Fruit fly (Drosophila melanogaster) whole organism, embryonic: Measurements from ENCODE around the gene CG13720.

Source experiments
- Abd-B ChIP-seq: fragments of 200-800 bp; sonication (Bioruptor generic); optimal IDR thresholded peaks from 2 replicates; lab custom pipeline; 2018; ENCODE audit warnings: missing biosample characterization, mild to moderate bottlenecking, missing genetic modification characterization, moderate library complexity
- Adf1 ChIP-seq: fragments of 200-800 bp; sonication (Bioruptor generic); IDR thresholded peaks from 2 replicates; pipeline ENCODE4 v1.3.6; 2022; ENCODE audit warnings: missing biosample characterization, missing genetic modification characterization
- Aef1 ChIP-seq: fragments of 200-800 bp; sonication (Bioruptor generic); IDR thresholded peaks from 3 replicates; pipeline ENCODE4 v1.3.6; 2022; ENCODE audit warnings: missing biosample characterization, missing genetic modification characterization
- B-H2 ChIP-seq: fragments of 200-800 bp; sonication (Bioruptor generic); optimal IDR thresholded peaks from 2 replicates; lab custom pipeline; 2018; ENCODE audit warnings: missing biosample characterization, mild to moderate bottlenecking, missing genetic modification characterization
- CG10274 ChIP-seq: fragments of 200-800 bp; sonication (Bioruptor generic); optimal IDR thresholded peaks from 3 replicates; lab custom pipeline; 2017; ENCODE audit warnings: missing biosample characterization, mild to moderate bottlenecking, missing genetic modification characterization
- CG11398 ChIP-seq: fragments of 200-800 bp; sonication (Bioruptor generic); optimal IDR thresholded peaks from 2 replicates; lab custom pipeline; 2016; ENCODE audit warnings: missing biosample characterization, missing genetic modification characterization
- CG12104 ChIP-seq: fragments of 200-800 bp; sonication (Bioruptor generic); optimal IDR thresholded peaks from 3 replicates; lab custom pipeline; 2016; ENCODE audit warnings: missing biosample characterization, missing genetic modification characterization
- CG12155 ChIP-seq: fragments of 200-800 bp; sonication (Bioruptor generic); optimal IDR thresholded peaks from 3 replicates; lab custom pipeline; 2016; ENCODE audit warnings: missing biosample characterization, missing genetic modification characterization
- CG13123 ChIP-seq: fragments of 200-800 bp; sonication (Bioruptor generic); optimal IDR thresholded peaks from 2 replicates; lab custom pipeline; 2016; ENCODE audit warnings: missing biosample characterization, missing genetic modification characterization
- CG15696 ChIP-seq: fragments of 200-800 bp; sonication (Bioruptor generic); optimal IDR thresholded peaks from 2 replicates; lab custom pipeline; 2019; ENCODE audit warnings: missing biosample characterization, mild to moderate bottlenecking, missing genetic modification characterization, moderate library complexity
- CG17359 ChIP-seq: fragments of 200-800 bp; sonication (Bioruptor generic); optimal IDR thresholded peaks from 3 replicates; lab custom pipeline; 2018; ENCODE audit warnings: missing biosample characterization, mild to moderate bottlenecking, missing genetic modification characterization, moderate library complexity
- CG4820 ChIP-seq: fragments of 200-800 bp; sonication (Bioruptor generic); optimal IDR thresholded peaks from 3 replicates; lab custom pipeline; 2016; ENCODE audit warnings: missing biosample characterization, missing genetic modification characterization
- CG4854 ChIP-seq: fragments of 200-800 bp; sonication (Bioruptor generic); optimal IDR thresholded peaks from 2 replicates; lab custom pipeline; 2016; ENCODE audit warnings: missing biosample characterization, missing genetic modification characterization, inconsistent platforms
- CG6272 ChIP-seq: fragments of 200-800 bp; sonication (Bioruptor generic); IDR thresholded peaks from 2 replicates; pipeline ENCODE4 v1.3.6; 2022; ENCODE audit warnings: missing biosample characterization, missing genetic modification characterization
- CG6854 ChIP-seq: fragments of 200-800 bp; sonication (Bioruptor generic); optimal IDR thresholded peaks from 3 replicates; lab custom pipeline; 2017; ENCODE audit warnings: missing biosample characterization, mild to moderate bottlenecking, missing genetic modification characterization
- CG8281 ChIP-seq: fragments of 200-800 bp; sonication (Bioruptor generic); optimal IDR thresholded peaks from 2 replicates; lab custom pipeline; 2018; ENCODE audit warnings: missing biosample characterization, mild to moderate bottlenecking, missing genetic modification characterization, moderate library complexity
- CHES-1-like ChIP-seq: fragments of 200-800 bp; sonication (Bioruptor generic); optimal IDR thresholded peaks from 2 replicates; lab custom pipeline; 2016; ENCODE audit warnings: missing biosample characterization, missing genetic modification characterization
- CoRest ChIP-seq: fragments of 200-800 bp; sonication (Bioruptor generic); optimal IDR thresholded peaks from 3 replicates; lab custom pipeline; 2018; ENCODE audit warnings: missing biosample characterization, mild to moderate bottlenecking, missing genetic modification characterization, moderate library complexity
- Doc2 ChIP-seq: fragments of 200-800 bp; sonication (Bioruptor generic); IDR thresholded peaks from 2 replicates; pipeline ENCODE4 v1.3.6; 2022; ENCODE audit warnings: missing biosample characterization, missing genetic modification characterization
- Dref ChIP-seq: fragments of 200-800 bp; sonication (Bioruptor generic); IDR thresholded peaks from 2 replicates; pipeline ENCODE4 v1.3.6; 2022; ENCODE audit warnings: missing biosample characterization, missing genetic modification characterization
- H2.0 ChIP-seq: fragments of 200-800 bp; sonication (Bioruptor generic); IDR thresholded peaks from 2 replicates; pipeline ENCODE4 v1.3.6; 2022; ENCODE audit warnings: missing biosample characterization, missing genetic modification characterization
- HmgZ ChIP-seq: fragments of 200-800 bp; sonication (Bioruptor generic); optimal IDR thresholded peaks from 2 replicates; lab custom pipeline; 2018; ENCODE audit warnings: missing biosample characterization, mild to moderate bottlenecking, missing genetic modification characterization
- Hmx ChIP-seq: fragments of 200-800 bp; sonication (Bioruptor generic); optimal IDR thresholded peaks from 2 replicates; lab custom pipeline; 2016; ENCODE audit warnings: missing biosample characterization, missing genetic modification characterization
- Lim3 ChIP-seq: fragments of 200-800 bp; sonication (Bioruptor generic); IDR thresholded peaks from 2 replicates; pipeline ENCODE4 v1.3.6; 2022; ENCODE audit warnings: missing biosample characterization, missing genetic modification characterization
- Neu2 ChIP-seq: fragments of 200-800 bp; sonication (Bioruptor generic); optimal IDR thresholded peaks from 3 replicates; lab custom pipeline; 2016; ENCODE audit warnings: missing biosample characterization, missing genetic modification characterization, borderline replicate concordance
- Nf-YC ChIP-seq: fragments of 200-800 bp; optimal IDR thresholded peaks from 3 replicates; lab custom pipeline; 2019; ENCODE audit warnings: missing biosample characterization, mild to moderate bottlenecking, missing genetic modification characterization, moderate library complexity
- Opbp ChIP-seq: fragments of 200-800 bp; sonication (Bioruptor generic); IDR thresholded peaks from 3 replicates; pipeline ENCODE4 v1.3.6; 2022; ENCODE audit warnings: missing biosample characterization, missing genetic modification characterization; ENCODE audit not compliant: partially characterized antibody
- Ravus ChIP-seq: fragments of 200-800 bp; sonication (Bioruptor generic); IDR thresholded peaks from 2 replicates; pipeline ENCODE4 v1.3.6; 2022; ENCODE audit warnings: missing biosample characterization, missing genetic modification characterization
- Rx ChIP-seq: fragments of 200-800 bp; sonication (Bioruptor generic); IDR thresholded peaks from 2 replicates; pipeline ENCODE4 v1.3.6; 2022; ENCODE audit warnings: missing biosample characterization, missing genetic modification characterization
- Taf1 ChIP-seq: fragments of 200-800 bp; sonication (Bioruptor generic); IDR thresholded peaks from 2 replicates; pipeline ENCODE4 v1.3.6; 2022; ENCODE audit warnings: missing biosample characterization, missing genetic modification characterization
- Vsx1 ChIP-seq: fragments of 200-800 bp; sonication (Bioruptor generic); optimal IDR thresholded peaks from 2 replicates; lab custom pipeline; 2017; ENCODE audit warnings: missing biosample characterization, mild to moderate bottlenecking, missing genetic modification characterization, missing genetic modification reagents
- az2 ChIP-seq: fragments of 200-800 bp; sonication (Bioruptor generic); optimal IDR thresholded peaks from 3 replicates; lab custom pipeline; 2016; ENCODE audit warnings: missing biosample characterization, missing genetic modification characterization
- bcd ChIP-seq: fragments of 200-800 bp; sonication (Bioruptor generic); optimal IDR thresholded peaks from 2 replicates; lab custom pipeline; 2017; ENCODE audit warnings: missing biosample characterization, mild to moderate bottlenecking, missing genetic modification characterization
- btn ChIP-seq: fragments of 200-800 bp; sonication (Bioruptor generic); optimal IDR thresholded peaks from 2 replicates; lab custom pipeline; 2016; ENCODE audit warnings: missing biosample characterization, missing genetic modification characterization
- ci ChIP-seq: fragments of 200-800 bp; sonication (Bioruptor generic); IDR thresholded peaks from 3 replicates; pipeline ENCODE4 v1.3.6; 2022; ENCODE audit warnings: missing biosample characterization, missing genetic modification characterization
- danr ChIP-seq: fragments of 200-800 bp; sonication (Bioruptor generic); IDR thresholded peaks from 2 replicates; pipeline ENCODE4 v1.3.6; 2022; ENCODE audit warnings: missing biosample characterization, missing genetic modification characterization
- disco-r ChIP-seq: fragments of 200-800 bp; sonication (Bioruptor generic); optimal IDR thresholded peaks from 2 replicates; lab custom pipeline; 2016; ENCODE audit warnings: missing biosample characterization, missing genetic modification characterization
- dmrt11E ChIP-seq: fragments of 200-800 bp; sonication (Bioruptor generic); optimal IDR thresholded peaks from 3 replicates; lab custom pipeline; 2018; ENCODE audit warnings: missing biosample characterization, mild to moderate bottlenecking, missing genetic modification characterization, moderate library complexity
- emc ChIP-seq: fragments of 200-800 bp; sonication (Bioruptor generic); optimal IDR thresholded peaks from 2 replicates; lab custom pipeline; 2016; ENCODE audit warnings: missing biosample characterization, missing genetic modification characterization
- fd102C ChIP-seq: fragments of 200-800 bp; sonication (Bioruptor generic); optimal IDR thresholded peaks from 2 replicates; lab custom pipeline; 2018; ENCODE audit warnings: missing biosample characterization, mild to moderate bottlenecking, missing genetic modification characterization, moderate library complexity
- ham ChIP-seq: fragments of 200-800 bp; sonication (Bioruptor generic); IDR thresholded peaks from 2 replicates; pipeline ENCODE4 v1.3.6; 2022; ENCODE audit warnings: missing biosample characterization, missing genetic modification characterization
- jigr1 ChIP-seq: fragments of 200-800 bp; sonication (Bioruptor generic); IDR thresholded peaks from 3 replicates; pipeline ENCODE4 v1.3.6; 2022; ENCODE audit warnings: missing biosample characterization, missing genetic modification characterization
- nom ChIP-seq: fragments of 200-800 bp; sonication (Bioruptor generic); optimal IDR thresholded peaks from 2 replicates; lab custom pipeline; 2017; ENCODE audit warnings: missing biosample characterization, missing genetic modification characterization, mild to moderate bottlenecking, moderate library complexity, missing genetic modification reagents
- otp ChIP-seq: fragments of 200-800 bp; sonication (Bioruptor generic); IDR thresholded peaks from 3 replicates; pipeline ENCODE4, ENCODE4 v1.3.6; 2022; ENCODE audit warnings: missing biosample characterization, missing genetic modification characterization
- pita ChIP-seq: fragments of 200-800 bp; sonication (Bioruptor generic); optimal IDR thresholded peaks from 2 replicates; lab custom pipeline; 2017; ENCODE audit warnings: missing biosample characterization, mild to moderate bottlenecking, missing genetic modification characterization
- psq ChIP-seq: fragments of 200-800 bp; sonication (Bioruptor generic); optimal IDR thresholded peaks from 2 replicates; lab custom pipeline; 2017; ENCODE audit warnings: missing biosample characterization, missing genetic modification characterization
- scrt ChIP-seq: fragments of 200-800 bp; sonication (Bioruptor generic); optimal IDR thresholded peaks from 2 replicates; lab custom pipeline; 2018; ENCODE audit warnings: missing biosample characterization, mild to moderate bottlenecking, missing genetic modification characterization, moderate library complexity
- sd ChIP-seq: fragments of 200-800 bp; sonication (Bioruptor generic); optimal IDR thresholded peaks from 3 replicates; lab custom pipeline; 2018; ENCODE audit warnings: missing biosample characterization, mild to moderate bottlenecking, missing genetic modification characterization, moderate library complexity
- slou ChIP-seq: fragments of 200-800 bp; sonication (Bioruptor generic); optimal IDR thresholded peaks from 3 replicates; lab custom pipeline; 2016; ENCODE audit warnings: missing biosample characterization, missing genetic modification characterization

The CG13720 gene

DNA sequence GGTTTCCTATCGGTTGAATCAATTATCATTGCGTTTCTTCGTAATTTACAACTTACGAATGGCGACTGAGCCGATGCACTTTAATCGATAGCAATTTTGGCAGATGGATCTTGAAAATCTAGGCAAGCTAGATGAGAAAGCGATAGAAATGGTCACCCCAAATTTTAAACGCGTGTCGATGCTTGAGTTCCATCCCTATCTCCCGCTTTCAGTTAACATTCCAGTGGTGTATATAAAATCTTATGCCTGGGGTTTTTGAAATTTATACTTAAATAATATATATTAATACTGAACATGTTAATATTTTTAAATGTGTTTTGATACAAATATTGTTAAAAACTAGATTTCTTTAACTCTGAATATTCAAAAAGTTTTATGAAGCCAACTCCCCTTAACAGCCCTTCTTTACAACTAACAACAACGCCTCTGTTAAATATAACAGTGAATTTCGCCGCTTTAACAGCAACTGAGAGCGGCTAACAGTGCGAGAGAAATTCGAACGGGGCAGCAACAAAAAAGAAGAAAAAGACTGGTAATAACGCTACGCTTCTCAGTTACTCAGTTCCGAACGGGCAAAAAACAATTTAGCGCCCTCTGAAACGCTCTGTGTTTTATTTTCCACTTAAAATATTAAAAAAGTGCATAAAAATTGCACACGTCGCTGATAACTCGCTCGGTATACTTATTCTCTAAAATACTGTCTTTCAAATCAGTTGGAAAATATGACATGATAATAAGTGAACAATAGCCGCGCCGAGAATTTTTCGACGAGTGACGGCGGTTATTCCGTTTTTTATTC lies 41.5 kb upstream of the CG13720 start, which contains the start of gene CG11357 (continued):
- TF ChIP-seq Lim3 (GFP tag; lab: Robert Waterston, UW): peak; percentile 91
- peak; percentile 97 for TF ChIP-seq otp
- TF ChIP-seq CG4820 (GFP tag; lab: Kevin White, UChicago): peak; percentile 91
- no peak for TF ChIP-seq Neu2 (GFP tag; lab: Kevin White, UChicago)
- TF ChIP-seq Dref (GFP tag; lab: Robert Waterston, UW): peak; percentile 69
- peak; percentile 98 for TF ChIP-seq bcd (GFP tag; lab: Kevin White, UChicago)
- peak; percentile 83 for TF ChIP-seq CG4854 (GFP tag; lab: Kevin White, UChicago)
- peak; percentile 98 for TF ChIP-seq HmgZ
- peak; percentile 91 for TF ChIP-seq Opbp
- TF ChIP-seq ham (GFP tag; lab: Robert Waterston, UW): peak; percentile 95
- TF ChIP-seq CG13123: peak; percentile 94
- peak; percentile 98 for TF ChIP-seq danr
- peak; percentile 93 for TF ChIP-seq Doc2 (GFP tag; lab: Robert Waterston, UW)
- TF ChIP-seq disco-r: peak; percentile 21
- peak; percentile 98 for TF ChIP-seq nom (GFP tag; lab: Kevin White, UChicago)
- peak; percentile 47 for TF ChIP-seq btn (GFP tag; lab: Kevin White, UChicago)
- peak; percentile 98 for TF ChIP-seq CG15696 (tag; lab: Kevin White, UChicago)
- TF ChIP-seq Rx (GFP tag; lab: Robert Waterston, UW): peak; percentile 96
- peak; percentile 99 for TF ChIP-seq ci (GFP tag; lab: Robert Waterston, UW)
- TF ChIP-seq Vsx1 (GFP tag; lab: Kevin White, UChicago): peak; percentile 95
- peak; percentile 1 for TF ChIP-seq CG11398
- TF ChIP-seq az2: peak; percentile 97
- TF ChIP-seq B-H2 (GFP tag; lab: Kevin White, UChicago): peak; percentile 98
- peak; percentile 92 for TF ChIP-seq CG12104 (GFP tag; lab: Kevin White, UChicago)
- peak; percentile 97 for TF ChIP-seq Taf1 (GFP tag; lab: Robert Waterston, UW)
- peak; percentile 97 for TF ChIP-seq Abd-B
- peak; percentile 67 for TF ChIP-seq emc
- TF ChIP-seq dmrt11E (tag; lab: Kevin White, UChicago): peak; percentile 98
- TF ChIP-seq CG17359 (tag; lab: Kevin White, UChicago): peak; percentile 99
- TF ChIP-seq CG8281 (tag; lab: Kevin White, UChicago): peak; percentile 94
- TF ChIP-seq Ravus: peak; percentile 95
- TF ChIP-seq CG12155 (GFP tag; lab: Kevin White, UChicago): peak; percentile 95
- peak; percentile 99 for TF ChIP-seq CG6272 (GFP tag; lab: Robert Waterston, UW)
- peak; percentile 75 for TF ChIP-seq fd102C (GFP tag; lab: Kevin White, UChicago)
- peak; percentile 91 for TF ChIP-seq psq (GFP tag; lab: Kevin White, UChicago)
- peak; percentile 98 for TF ChIP-seq H2.0 (GFP tag; lab: Robert Waterston, UW)
- TF ChIP-seq CG6854 (GFP tag; lab: Kevin White, UChicago): peak; percentile 96
- peak; percentile 92 for TF ChIP-seq slou (GFP tag; lab: Kevin White, UChicago)
- TF ChIP-seq sd: peak; percentile 97
- peak; percentile 99 for TF ChIP-seq CoRest (tag; lab: Kevin White, UChicago)
- TF ChIP-seq Aef1: peak; percentile 99
- TF ChIP-seq jigr1 (GFP tag; lab: Robert Waterston, UW): peak; percentile 96
- peak; percentile 87 for TF ChIP-seq Adf1 (GFP tag; lab: Robert Waterston, UW)
- TF ChIP-seq scrt (GFP tag; lab: Kevin White, UChicago): peak; percentile 96
- no peak for TF ChIP-seq pita (GFP tag; lab: Kevin White, UChicago)
- peak; percentile 58 for TF ChIP-seq Hmx
- TF ChIP-seq CG10274 (GFP tag; lab: Kevin White, UChicago): peak; percentile 86
- peak; percentile 88 for TF ChIP-seq CHES-1-like
- TF ChIP-seq Nf-YC (tag; lab: Kevin White, UChicago): peak; percentile 92
